2 fruit fly cellular contexts compared by ENCODE assay signal in the genomic region with DNA sequence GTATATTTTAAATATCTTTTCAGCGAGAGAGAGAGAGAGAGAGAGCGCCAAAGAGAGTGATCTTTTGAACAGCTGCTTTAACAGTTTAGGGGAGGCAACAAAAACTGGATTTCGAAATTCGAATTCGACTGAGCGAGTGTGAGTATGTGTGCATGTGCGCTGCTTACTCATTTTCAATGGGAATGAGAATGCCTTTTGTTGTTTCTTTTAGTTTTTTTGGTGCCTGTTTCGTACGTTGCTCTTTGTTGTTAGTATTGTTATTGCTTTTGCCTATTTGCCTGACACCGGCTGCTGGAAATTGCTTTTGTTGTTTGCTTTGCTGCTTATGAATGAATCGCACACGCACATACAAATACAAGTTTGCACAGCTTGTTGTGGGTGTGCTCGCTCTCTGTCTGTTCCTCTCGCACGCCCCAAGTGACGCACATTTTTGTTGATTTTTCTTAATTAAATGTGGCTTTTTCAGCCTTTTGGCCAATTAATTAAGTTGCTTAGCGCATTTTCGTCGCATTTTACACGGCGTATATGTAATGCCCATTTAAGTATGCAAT.
A peak's percentile ranks its signal among the peaks of the same experiment; 100 is the strongest.
TF ChIP-seq lines count a peak whose summit lies in the region.

No protein-coding gene starts in this region.

TF ChIP-seq in whole organism, embryonic, 481 proteins besides CTCF, POLR2A, EP300 and RAD21 (continued from another document and continues in another):
- TF ChIP-seq chinmo (GFP tag; IDR thresholded peaks at IDR 0.05; lab: Robert Waterston, UW; ENCODE audit: partially characterized antibody) = peak; percentile 93; the same call in 3 of the 4 replicates
- TF ChIP-seq pum (GFP tag; optimal IDR thresholded peaks at IDR 0.05; lab: Kevin White, UChicago) = no peak
- no peak for TF ChIP-seq CG8290 (GFP tag; optimal IDR thresholded peaks at IDR 0.05; lab: Kevin White, UChicago)
- TF ChIP-seq CG8290 (tag; optimal IDR thresholded peaks at IDR 0.05; lab: Kevin White, UChicago) = peak in 1 of 2 experiments; percentile 65
- TF ChIP-seq gce (GFP tag; IDR thresholded peaks at IDR 0.05; lab: Robert Waterston, UW) = no peak
- TF ChIP-seq hb (GFP tag; IDR thresholded peaks at IDR 0.05; lab: Robert Waterston, UW; ENCODE audit: partially characterized antibody) = no peak
- TF ChIP-seq CG3995 (GFP tag; optimal IDR thresholded peaks at IDR 0.05; lab: Kevin White, UChicago) = no peak
- TF ChIP-seq zen2 (GFP tag; IDR thresholded peaks at IDR 0.05; lab: Robert Waterston, UW; ENCODE audit: partially characterized antibody) = no peak
- TF ChIP-seq Hmr (GFP tag; optimal IDR thresholded peaks at IDR 0.05; lab: Kevin White, UChicago) = peak; percentile 79
- no peak for TF ChIP-seq CG15479 (GFP tag; optimal IDR thresholded peaks at IDR 0.05; lab: Kevin White, UChicago)
- peak; percentile 60 for TF ChIP-seq CG3407 (GFP tag; optimal IDR thresholded peaks at IDR 0.05; lab: Kevin White, UChicago)
- no peak; the same call in 1 of the 2 replicates for TF ChIP-seq MBD-R2 (GFP tag; IDR thresholded peaks at IDR 0.05; lab: Robert Waterston, UW)
- peak; percentile 67 for TF ChIP-seq cwo (GFP tag; optimal IDR thresholded peaks at IDR 0.05; lab: Kevin White, UChicago)
- peak; percentile 30 for TF ChIP-seq CG10147 (GFP tag; optimal IDR thresholded peaks at IDR 0.05; lab: Kevin White, UChicago)
- TF ChIP-seq maf-S (GFP tag; optimal IDR thresholded peaks at IDR 0.05; lab: Kevin White, UChicago) = peak; percentile 56
- peak; percentile 70 for TF ChIP-seq CG17568 (GFP tag; optimal IDR thresholded peaks at IDR 0.05; lab: Kevin White, UChicago)
- peak; percentile 77 for TF ChIP-seq HmgZ (tag; optimal IDR thresholded peaks at IDR 0.05; lab: Kevin White, UChicago)
- no peak for TF ChIP-seq sc (optimal IDR thresholded peaks at IDR 0.05; lab: Kevin White, UChicago)
- no peak for TF ChIP-seq sc (GFP tag; optimal IDR thresholded peaks at IDR 0.05; lab: Kevin White, UChicago)
- TF ChIP-seq Eip74EF (GFP tag; optimal IDR thresholded peaks at IDR 0.05; lab: Kevin White, UChicago) = peak in 1 of 2 experiments; percentile 33
- peak; percentile 48 for TF ChIP-seq CG13287 (GFP tag; IDR thresholded peaks at IDR 0.05; lab: Robert Waterston, UW; ENCODE audit: partially characterized antibody)
- TF ChIP-seq CG3281 (GFP tag; optimal IDR thresholded peaks at IDR 0.05; lab: Kevin White, UChicago) = peak; percentile 48
- TF ChIP-seq H2.0 (GFP tag; IDR thresholded peaks at IDR 0.05; lab: Robert Waterston, UW) = no peak
- TF ChIP-seq CG2678 (tag; optimal IDR thresholded peaks at IDR 0.05; lab: Kevin White, UChicago) = peak; percentile 63
- TF ChIP-seq CG18011 (GFP tag; optimal IDR thresholded peaks at IDR 0.05; lab: Kevin White, UChicago) = peak; percentile 13
- peak; percentile 23 for TF ChIP-seq shn (GFP tag; optimal IDR thresholded peaks at IDR 0.05; lab: Kevin White, UChicago)
- peak; percentile 50 for TF ChIP-seq Bteb2 (GFP tag; optimal IDR thresholded peaks at IDR 0.05; lab: Kevin White, UChicago)
- TF ChIP-seq CG32772 (GFP tag; IDR thresholded peaks at IDR 0.05; lab: Robert Waterston, UW) = no peak
- TF ChIP-seq CG7987 (GFP tag; optimal IDR thresholded peaks at IDR 0.05; lab: Kevin White, UChicago) = peak; percentile 73
- TF ChIP-seq disco-r (GFP tag; optimal IDR thresholded peaks at IDR 0.05; lab: Kevin White, UChicago) = no peak
- peak; percentile 71 for TF ChIP-seq CG6813 (GFP tag; optimal IDR thresholded peaks at IDR 0.05; lab: Kevin White, UChicago)
- peak; percentile 32 for TF ChIP-seq Sox102F (GFP tag; optimal IDR thresholded peaks at IDR 0.05; lab: Kevin White, UChicago)
- peak; percentile 83 for TF ChIP-seq CG6765 (GFP tag; optimal IDR thresholded peaks at IDR 0.05; lab: Kevin White, UChicago)
- no peak for TF ChIP-seq hbn (GFP tag; IDR thresholded peaks at IDR 0.05; lab: Robert Waterston, UW; ENCODE audit: partially characterized antibody)
- peak; percentile 30 for TF ChIP-seq HLH54F (GFP tag; optimal IDR thresholded peaks at IDR 0.05; lab: Kevin White, UChicago)
- peak; percentile 23 for TF ChIP-seq CG15601 (tag; optimal IDR thresholded peaks at IDR 0.05; lab: Kevin White, UChicago)
- peak; percentile 21; the same call in 1 of the 2 replicates for TF ChIP-seq rib (GFP tag; IDR thresholded peaks at IDR 0.05; lab: Robert Waterston, UW)
- peak; percentile 42; the same call in 1 of the 2 replicates for TF ChIP-seq sob (GFP tag; IDR thresholded peaks at IDR 0.05; lab: Robert Waterston, UW)
- TF ChIP-seq Hr78 (GFP tag; optimal IDR thresholded peaks at IDR 0.05; lab: Kevin White, UChicago) = no peak
- peak; percentile 31 for TF ChIP-seq CG13624 (GFP tag; optimal IDR thresholded peaks at IDR 0.05; lab: Kevin White, UChicago)
- TF ChIP-seq PHDP (tag; optimal IDR thresholded peaks at IDR 0.05; lab: Kevin White, UChicago) = peak; percentile 57
- peak; percentile 88 for TF ChIP-seq sqz (GFP tag; optimal IDR thresholded peaks at IDR 0.05; lab: Kevin White, UChicago)
- no peak for TF ChIP-seq CG9437 (GFP tag; optimal IDR thresholded peaks at IDR 0.05; lab: Kevin White, UChicago)
- TF ChIP-seq phol (tag; optimal IDR thresholded peaks at IDR 0.05; lab: Kevin White, UChicago) = no peak
- TF ChIP-seq NfI (GFP tag; optimal IDR thresholded peaks at IDR 0.05; lab: Kevin White, UChicago) = peak; percentile 19
- TF ChIP-seq CG5953 (GFP tag; IDR thresholded peaks at IDR 0.05; lab: Robert Waterston, UW) = no peak
- peak; percentile 50 for TF ChIP-seq bcd (GFP tag; optimal IDR thresholded peaks at IDR 0.05; lab: Kevin White, UChicago)
- TF ChIP-seq Blimp-1 (GFP tag; optimal IDR thresholded peaks at IDR 0.05; lab: Kevin White, UChicago) = peak; percentile 42
- TF ChIP-seq CG6854 (GFP tag; optimal IDR thresholded peaks at IDR 0.05; lab: Kevin White, UChicago) = peak; percentile 36
- no peak for TF ChIP-seq gsb-n (tag; optimal IDR thresholded peaks at IDR 0.05; lab: Kevin White, UChicago)
- peak; percentile 57 for TF ChIP-seq MTF-1 (GFP tag; optimal IDR thresholded peaks at IDR 0.05; lab: Kevin White, UChicago; ENCODE audit: borderline replicate concordance)
- peak; percentile 26; the same call in 1 of the 3 replicates for TF ChIP-seq CG11695 (GFP tag; IDR thresholded peaks at IDR 0.05; lab: Robert Waterston, UW)
- peak; percentile 74 for TF ChIP-seq nau (GFP tag; optimal IDR thresholded peaks at IDR 0.05; lab: Kevin White, UChicago)
- peak; percentile 62 for TF ChIP-seq CG31365 (tag; optimal IDR thresholded peaks at IDR 0.05; lab: Kevin White, UChicago)
- TF ChIP-seq Myb (GFP tag; optimal IDR thresholded peaks at IDR 0.05; lab: Kevin White, UChicago) = peak; percentile 10
- TF ChIP-seq org-1 (GFP tag; optimal IDR thresholded peaks at IDR 0.05; lab: Kevin White, UChicago) = peak; percentile 35
- TF ChIP-seq CG7786 (GFP tag; optimal IDR thresholded peaks at IDR 0.05; lab: Kevin White, UChicago) = peak; percentile 36
- peak; percentile 55 for TF ChIP-seq CG18619 (GFP tag; optimal IDR thresholded peaks at IDR 0.05; lab: Kevin White, UChicago)
- TF ChIP-seq D (optimal IDR thresholded peaks at IDR 0.05; lab: Kevin White, UChicago) = peak; percentile 49
- TF ChIP-seq D (GFP tag; optimal IDR thresholded peaks at IDR 0.05; lab: Kevin White, UChicago) = peak; percentile 65
- TF ChIP-seq CG5180 (GFP tag; optimal IDR thresholded peaks at IDR 0.05; lab: Kevin White, UChicago) = peak; percentile 33

TF ChIP-seq in whole organism, prepupa, 60 proteins besides CTCF, POLR2A, EP300 and RAD21 (continued from another document):
- no peak for TF ChIP-seq Hr39 (GFP tag; optimal IDR thresholded peaks at IDR 0.05; lab: Kevin White, UChicago)
- TF ChIP-seq Eip78C (GFP tag; lab: Kevin White, UChicago) = no peak
- peak; percentile 71 for TF ChIP-seq Gug (GFP tag; IDR thresholded peaks at IDR 0.05; lab: Robert Waterston, UW)
- TF ChIP-seq CG11762 (GFP tag; optimal IDR thresholded peaks at IDR 0.05; lab: Kevin White, UChicago; ENCODE audit: insufficient read depth) = peak; percentile 50
- TF ChIP-seq Hr4 (GFP tag; optimal IDR thresholded peaks at IDR 0.05; lab: Kevin White, UChicago) = peak; percentile 49
- TF ChIP-seq CG6854 (GFP tag; optimal IDR thresholded peaks at IDR 0.05; lab: Kevin White, UChicago) = peak; percentile 55
- peak; percentile 70 for TF ChIP-seq CG32006 (GFP tag; optimal IDR thresholded peaks at IDR 0.05; lab: Kevin White, UChicago)
- TF ChIP-seq CG8119 (GFP tag; IDR thresholded peaks at IDR 0.05; lab: Robert Waterston, UW) = peak; percentile 90
- TF ChIP-seq Lpt (GFP tag; optimal IDR thresholded peaks at IDR 0.05; lab: Kevin White, UChicago) = peak; percentile 88
